Worm (Caenorhabditis elegans) whole organism, mixed stage, embryonic: ENCODE results near the gene wapl-1.

ENCODE experiments used
- M03D4.4 ChIP-seq: sonication (generic microtip); optimal IDR thresholded peaks from 2 replicates; lab custom pipeline; 2017; ENCODE audit warnings: mild to moderate bottlenecking, missing genetic modification characterization, missing compliant biosample characterization
- bed-3 ChIP-seq: fragments of 200-800 bp; sonication (Bioruptor generic); optimal IDR thresholded peaks from 3 replicates; lab custom pipeline; 2018; ENCODE audit warnings: mild to moderate bottlenecking, missing genetic modification characterization, moderate library complexity, missing compliant biosample characterization
- blmp-1 ChIP-seq: fragments of 150-350 bp; optimal IDR thresholded peaks from 2 replicates; lab custom pipeline; 2014; ENCODE audit warnings: missing biosample characterization, missing genetic modification characterization
- ceh-43 ChIP-seq: fragments of 200-800 bp; sonication (Bioruptor generic); optimal IDR thresholded peaks from 2 replicates; lab custom pipeline; 2018; ENCODE audit warnings: mild to moderate bottlenecking, missing genetic modification characterization, moderate library complexity, missing compliant biosample characterization
- ceh-83 ChIP-seq: fragments of 200-800 bp; sonication (Bioruptor generic); optimal IDR thresholded peaks from 2 replicates; lab custom pipeline; 2018; ENCODE audit warnings: mild to moderate bottlenecking, missing genetic modification characterization, missing compliant biosample characterization
- ces-1 ChIP-seq: fragments of 150-350 bp; optimal IDR thresholded peaks from 2 replicates; lab custom pipeline; 2014; ENCODE audit warnings: missing biosample characterization, missing genetic modification reagents, missing genetic modification characterization
- cnd-1 ChIP-seq: fragments of 200-800 bp; sonication (Bioruptor generic); optimal IDR thresholded peaks from 2 replicates; lab custom pipeline; 2018; ENCODE audit warnings: mild to moderate bottlenecking, missing genetic modification characterization, missing compliant biosample characterization
- drap-1 ChIP-seq: fragments of 200-800 bp; sonication (Bioruptor generic); optimal IDR thresholded peaks from 3 replicates; lab custom pipeline; 2018; ENCODE audit warnings: mild to moderate bottlenecking, missing genetic modification characterization, missing compliant biosample characterization
- elt-1 ChIP-seq: sonication (generic microtip); optimal IDR thresholded peaks from 2 replicates; lab custom pipeline; 2017; ENCODE audit warnings: missing genetic modification characterization, mild to moderate bottlenecking, missing compliant biosample characterization, antibody characterized with exemption, moderate library complexity, borderline replicate concordance; ENCODE audit not compliant: insufficient read depth
- elt-3 ChIP-seq: fragments of 150-350 bp; optimal IDR thresholded peaks from 2 replicates; lab custom pipeline; 2014; ENCODE audit warnings: missing biosample characterization, missing genetic modification characterization
- ham-2 ChIP-seq: fragments of 200-800 bp; sonication (Bioruptor generic); optimal IDR thresholded peaks from 2 replicates; lab custom pipeline; 2018; ENCODE audit warnings: mild to moderate bottlenecking, missing genetic modification characterization, missing compliant biosample characterization
- hlh-1 ChIP-seq: fragments of 150-350 bp; optimal IDR thresholded peaks from 2 replicates; lab custom pipeline; 2014; ENCODE audit warnings: missing biosample characterization, missing genetic modification reagents, missing genetic modification characterization
- lin-13 ChIP-seq: fragments of 150-350 bp; optimal IDR thresholded peaks from 2 replicates; lab custom pipeline; 2014; ENCODE audit warnings: missing biosample characterization, missing genetic modification characterization
- lin-32 ChIP-seq: fragments of 200-800 bp; sonication (Bioruptor generic); optimal IDR thresholded peaks from 2 replicates; lab custom pipeline; 2018; ENCODE audit warnings: mild to moderate bottlenecking, missing genetic modification characterization, missing compliant biosample characterization
- mab-5 ChIP-seq: fragments of 150-350 bp; optimal IDR thresholded peaks from 2 replicates; lab custom pipeline; 2014; ENCODE audit warnings: missing biosample characterization, missing genetic modification characterization
- mep-1 ChIP-seq: fragments of 150-350 bp; optimal IDR thresholded peaks from 2 replicates; lab custom pipeline; 2017; ENCODE audit warnings: missing biosample characterization, missing genetic modification reagents, missing genetic modification characterization, inconsistent platforms
- mls-2 ChIP-seq: sonication (generic microtip); optimal IDR thresholded peaks from 2 replicates; lab custom pipeline; 2016; ENCODE audit warnings: mild to moderate bottlenecking, missing genetic modification characterization, moderate library complexity, missing compliant biosample characterization
- nhr-12 ChIP-seq: fragments of 150-350 bp; optimal IDR thresholded peaks from 2 replicates; lab custom pipeline; 2014; ENCODE audit warnings: missing biosample characterization, missing genetic modification characterization
- nhr-237 ChIP-seq: fragments of 150-350 bp; optimal IDR thresholded peaks from 2 replicates; lab custom pipeline; 2014; ENCODE audit warnings: missing biosample characterization, missing genetic modification characterization
- nhr-28 ChIP-seq: fragments of 150-350 bp; optimal IDR thresholded peaks from 2 replicates; lab custom pipeline; 2014; ENCODE audit warnings: missing biosample characterization, missing genetic modification characterization
- nhr-76 ChIP-seq: sonication (generic microtip); optimal IDR thresholded peaks from 2 replicates; lab custom pipeline; 2017; ENCODE audit warnings: missing biosample characterization, missing genetic modification characterization
- sem-2 ChIP-seq: fragments of 200-800 bp; sonication (Bioruptor generic); optimal IDR thresholded peaks from 2 replicates; lab custom pipeline; 2018; ENCODE audit warnings: mild to moderate bottlenecking, missing genetic modification characterization, missing compliant biosample characterization
- snpc-4 ChIP-seq: fragments of 150-350 bp; optimal IDR thresholded peaks from 2 replicates; lab custom pipeline; 2014; ENCODE audit warnings: missing biosample characterization, missing genetic modification characterization
- sptf-1 ChIP-seq: sonication (generic microtip); optimal IDR thresholded peaks from 2 replicates; lab custom pipeline; 2017; ENCODE audit warnings: mild to moderate bottlenecking, missing genetic modification characterization, moderate library complexity, missing compliant biosample characterization
- tbx-8 ChIP-seq: fragments of 200-800 bp; sonication (Bioruptor generic); optimal IDR thresholded peaks from 2 replicates; lab custom pipeline; 2018; ENCODE audit warnings: mild to moderate bottlenecking, missing genetic modification characterization, moderate library complexity, missing compliant biosample characterization
- unc-39 ChIP-seq: fragments of 150-350 bp; optimal IDR thresholded peaks from 2 replicates; lab custom pipeline; 2014; ENCODE audit warnings: missing biosample characterization, missing genetic modification characterization
- unc-62 ChIP-seq: fragments of 150-350 bp; optimal IDR thresholded peaks from 2 replicates; lab custom pipeline; 2014; ENCODE audit warnings: missing biosample characterization, missing genetic modification reagents, missing genetic modification characterization
- zip-8 ChIP-seq: fragments of 150-350 bp; optimal IDR thresholded peaks from 2 replicates; lab custom pipeline; 2014; ENCODE audit warnings: missing biosample characterization, missing genetic modification characterization

Gene wapl-1

DNA sequence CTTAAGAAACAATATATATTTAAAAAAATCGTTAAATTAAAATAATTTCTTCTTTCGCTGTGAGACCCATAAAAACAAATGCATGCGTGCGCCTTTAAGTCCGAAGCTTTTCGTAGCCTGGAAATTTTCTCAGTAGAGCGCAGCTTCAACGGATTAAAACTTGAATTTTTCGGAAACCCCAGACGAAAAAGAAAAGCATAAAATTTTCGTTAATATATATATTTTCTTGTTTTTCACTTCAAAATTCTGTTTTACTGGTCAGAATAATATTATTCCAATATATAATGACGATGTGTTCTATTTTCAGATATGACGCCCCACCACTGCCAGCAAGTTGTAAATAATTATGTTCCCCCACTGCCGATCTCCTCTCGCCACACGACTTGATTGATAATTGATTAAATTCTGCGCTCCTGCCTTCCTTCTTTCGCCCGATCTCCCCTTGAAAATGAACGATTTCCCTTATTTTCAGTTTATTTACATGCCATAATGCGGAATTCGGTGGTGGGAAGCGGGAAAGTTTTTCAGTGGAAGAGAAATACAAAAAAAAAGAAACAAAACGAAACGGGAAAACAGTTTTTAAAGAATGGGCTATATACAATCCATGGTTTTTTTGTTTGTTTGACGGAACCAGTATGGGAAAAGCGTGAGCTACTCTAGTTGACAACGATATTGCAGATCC lies 22.6 kb upstream of the wapl-1 start:
- peak; percentile 6 for TF ChIP-seq ceh-83 (GFP tag; lab: Kevin White, UChicago)
- no peak for TF ChIP-seq mep-1
- TF ChIP-seq mls-2 (tag; lab: Kevin White, UChicago): no peak
- no peak for TF ChIP-seq nhr-76
- TF ChIP-seq, all 35 proteins: peak for 1

DNA sequence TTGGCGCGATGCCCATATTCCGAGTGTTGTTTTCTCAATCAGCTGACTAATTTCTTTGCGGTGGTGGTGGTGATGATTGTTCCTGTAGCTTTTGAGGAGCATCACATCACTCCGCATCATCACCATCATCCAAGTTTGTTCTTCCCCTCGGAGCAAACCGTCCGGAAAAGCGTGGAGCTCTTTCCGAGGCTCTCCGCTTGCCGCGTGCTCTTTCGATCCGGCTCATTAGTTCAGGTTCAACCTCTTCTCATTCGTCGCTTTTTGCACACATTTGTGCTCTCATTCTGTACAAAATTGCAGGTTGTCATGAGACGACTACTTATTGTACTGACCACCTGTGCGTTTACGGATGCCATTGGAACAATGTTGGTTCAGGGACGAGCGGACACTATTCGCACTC lies 19.6 kb upstream of the wapl-1 start, which contains the start of gene M01H9.5:
TSS of gene M01H9.5 (plus strand) at position 301 of the 400 bp plus-strand sequence.
- no peak for TF ChIP-seq M03D4.4 (tag; lab: Kevin White, UChicago)
- TF ChIP-seq nhr-28 (tag; lab: Kevin White, UChicago): no peak
- no peak for TF ChIP-seq tbx-8
- TF ChIP-seq drap-1 (GFP tag; lab: Kevin White, UChicago): no peak
- TF ChIP-seq ces-1: no peak
- no peak for TF ChIP-seq unc-62 (GFP tag; lab: Kevin White, UChicago)
- no peak for TF ChIP-seq elt-1
- TF ChIP-seq snpc-4 (tag; lab: Kevin White, UChicago): no peak
- TF ChIP-seq unc-39 (tag; lab: Kevin White, UChicago): no peak
- TF ChIP-seq blmp-1 (tag; lab: Kevin White, UChicago): no peak
- TF ChIP-seq nhr-12 (tag; lab: Kevin White, UChicago): no peak
- no peak for TF ChIP-seq lin-32 (GFP tag; lab: Kevin White, UChicago)
- TF ChIP-seq hlh-1 (tag; lab: Kevin White, UChicago): no peak
- no peak for TF ChIP-seq mep-1

DNA sequence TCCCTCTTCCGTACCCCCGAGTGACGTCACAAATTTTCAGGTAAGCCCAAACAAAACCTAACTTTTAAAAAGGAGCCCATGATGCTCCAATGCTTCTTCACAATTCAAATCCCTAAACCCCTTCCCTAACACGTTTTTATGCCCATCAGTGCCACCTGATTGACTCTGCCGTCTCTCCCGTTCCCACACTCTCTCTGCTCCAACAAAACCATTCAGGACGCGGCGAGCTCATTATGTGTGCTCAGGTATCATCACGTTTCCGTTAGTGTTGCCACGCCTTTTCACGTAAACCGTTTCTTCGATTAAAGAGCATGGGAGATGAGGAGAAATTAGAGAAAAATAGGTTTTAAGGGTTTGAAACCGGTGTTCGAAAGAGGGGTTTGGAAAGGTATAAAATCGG lies 17.6 kb upstream of the wapl-1 start, which contains the start of gene M01H9.2:
TSS of gene M01H9.2 (minus strand) at position 101 of the 400 bp plus-strand sequence.
- TF ChIP-seq nhr-237 (tag; lab: Kevin White, UChicago): no peak
- no peak for TF ChIP-seq unc-62 (GFP tag; lab: Kevin White, UChicago)
- no peak for TF ChIP-seq ceh-43 (GFP tag; lab: Kevin White, UChicago)
- no peak for TF ChIP-seq nhr-28 (tag; lab: Kevin White, UChicago)
- no peak for TF ChIP-seq cnd-1 (tag; lab: Kevin White, UChicago)
- TF ChIP-seq elt-3: no peak
- no peak for TF ChIP-seq sem-2 (GFP tag; lab: Kevin White, UChicago)
- TF ChIP-seq ces-1: no peak
- TF ChIP-seq mep-1: no peak
- no peak for TF ChIP-seq mab-5 (tag; lab: Kevin White, UChicago)
- no peak for TF ChIP-seq blmp-1 (tag; lab: Kevin White, UChicago)
- TF ChIP-seq ham-2 (GFP tag; lab: Kevin White, UChicago): no peak
- TF ChIP-seq ceh-83 (GFP tag; lab: Kevin White, UChicago): no peak

DNA sequence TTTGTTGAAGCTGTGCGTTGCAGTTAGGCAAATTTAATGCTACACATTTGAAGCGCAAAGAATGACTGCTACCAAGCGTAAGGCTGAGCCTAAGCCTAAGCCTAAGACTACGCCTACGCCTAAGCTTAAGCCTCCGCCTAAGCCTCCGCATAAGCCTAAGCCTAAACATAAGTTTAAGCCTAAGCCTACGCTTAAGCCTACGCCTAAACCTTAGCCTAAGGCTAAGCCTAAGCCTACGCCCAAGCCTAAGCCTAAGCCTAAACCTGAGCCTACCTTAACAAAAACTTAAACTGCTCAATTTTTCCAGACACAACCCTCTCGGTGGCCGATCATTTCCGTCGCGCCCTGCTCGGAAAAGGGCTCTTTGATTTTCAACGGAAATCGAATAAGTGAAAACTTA lies 13.8 kb upstream of the wapl-1 start:
- TF ChIP-seq nhr-12 (tag; lab: Kevin White, UChicago) (no peak), sem-2 (GFP tag; lab: Kevin White, UChicago) (no peak), bed-3 (GFP tag; lab: Kevin White, UChicago) (no peak)

DNA sequence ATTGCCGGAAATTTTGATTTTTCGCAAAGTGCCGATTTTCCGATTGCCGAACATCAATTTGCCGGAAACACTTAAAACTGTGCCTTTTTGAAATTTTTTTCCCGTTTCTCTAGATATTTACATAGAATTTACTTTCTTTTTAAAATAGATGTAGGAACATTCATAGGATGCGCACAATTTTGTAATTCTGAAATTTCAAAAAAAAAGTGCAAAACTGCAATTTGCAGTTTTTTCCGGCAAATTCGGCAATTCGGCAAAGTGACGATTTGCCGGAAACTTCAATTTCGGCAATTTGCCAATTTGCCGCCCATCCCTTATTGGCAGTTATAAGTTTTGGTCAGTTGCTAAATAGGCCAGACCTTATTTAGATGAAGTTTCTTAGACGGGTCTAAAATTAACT lies 11.1 kb upstream of the wapl-1 start:
- TF ChIP-seq sptf-1 (tag; lab: Kevin White, UChicago) (no peak), nhr-12 (tag; lab: Kevin White, UChicago) (no peak)

DNA sequence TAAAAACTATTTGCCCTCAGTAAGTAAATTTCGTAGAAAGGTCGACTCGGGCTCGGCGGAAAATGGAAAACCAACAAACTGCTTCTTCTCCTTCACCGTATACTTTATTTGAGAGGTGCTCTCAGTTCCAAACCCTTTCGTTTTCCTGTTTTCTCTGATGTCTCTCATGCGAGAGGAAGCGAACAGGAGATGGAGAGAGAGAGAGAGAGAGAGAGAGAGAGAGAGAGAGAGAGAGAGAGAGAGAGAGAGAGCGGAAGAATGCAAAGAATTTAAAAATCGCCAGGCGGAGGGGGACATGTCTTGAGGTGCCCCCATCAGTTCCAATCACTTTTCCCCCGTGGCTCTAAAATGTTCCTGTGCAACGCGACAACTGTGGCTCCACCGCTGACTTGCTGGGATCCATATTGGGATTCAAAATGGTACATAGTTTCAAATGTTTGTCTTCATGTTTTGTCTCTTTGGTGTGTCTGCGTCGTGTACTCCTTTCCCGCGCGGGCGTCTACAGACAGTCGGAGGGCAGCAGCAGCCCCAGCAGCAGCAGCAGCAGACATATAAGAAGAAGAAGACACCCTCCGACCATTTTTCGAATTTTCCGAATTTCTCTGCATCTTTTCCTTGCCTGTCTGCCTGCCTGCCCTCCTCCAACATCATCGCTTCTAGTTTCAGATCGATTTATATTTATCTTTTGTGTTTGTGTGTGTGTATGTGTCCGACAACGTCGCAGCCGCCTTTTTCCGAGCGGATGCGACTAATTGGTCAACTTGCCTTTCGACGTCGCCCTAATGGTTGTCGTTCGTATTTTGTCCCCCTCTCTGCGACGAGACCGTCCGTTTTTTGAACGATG lies 9.0 kb upstream of the wapl-1 start, which contains the start of gene R08C7.11:
TSS of gene R08C7.11 (minus strand) at position 608 of the 844 bp plus-strand sequence.
- TF ChIP-seq ham-2 (GFP tag; lab: Kevin White, UChicago) (peak; percentile 76), drap-1 (GFP tag; lab: Kevin White, UChicago) (peak; percentile 41), hlh-1 (tag; lab: Kevin White, UChicago) (peak; percentile 22), M03D4.4 (tag; lab: Kevin White, UChicago) (peak; percentile 32), nhr-12 (tag; lab: Kevin White, UChicago) (no peak), zip-8 (tag; lab: Kevin White, UChicago) (no peak), lin-13 (no peak)
- TF ChIP-seq, all 35 proteins: peak for 4
